Fruit fly (Drosophila melanogaster) whole organism, pupa: ENCODE results near the gene Hex-t2.

Experiments
- CG10348 ChIP-seq: fragments of 200-800 bp; sonication (Bioruptor generic); IDR thresholded peaks from 2 replicates; pipeline ENCODE4 v1.3.6; 2022; ENCODE audit warnings: missing biosample characterization, missing genetic modification characterization
- CG12605 ChIP-seq: fragments of 200-800 bp; sonication (Bioruptor generic); IDR thresholded peaks from 2 replicates; pipeline ENCODE4 v1.3.6; 2022; ENCODE audit warnings: missing biosample characterization, missing genetic modification characterization
- CG13204 ChIP-seq: fragments of 200-800 bp; sonication (Bioruptor generic); optimal IDR thresholded peaks from 2 replicates; lab custom pipeline; 2018; ENCODE audit warnings: missing biosample characterization, mild to moderate bottlenecking, missing genetic modification characterization, moderate library complexity
- CG14655 ChIP-seq: fragments of 200-800 bp; sonication (Bioruptor generic); optimal IDR thresholded peaks from 3 replicates; lab custom pipeline; 2017; ENCODE audit warnings: mild to moderate bottlenecking, missing biosample characterization, missing genetic modification reagents, missing genetic modification characterization
- CG15710 ChIP-seq: fragments of 200-800 bp; sonication (Bioruptor generic); optimal IDR thresholded peaks from 2 replicates; lab custom pipeline; 2018; ENCODE audit warnings: missing biosample characterization, mild to moderate bottlenecking, missing genetic modification characterization, moderate library complexity
- CG17806 ChIP-seq: fragments of 200-800 bp; sonication (Bioruptor generic); optimal IDR thresholded peaks from 2 replicates; lab custom pipeline; 2018; ENCODE audit warnings: missing biosample characterization, mild to moderate bottlenecking, missing genetic modification characterization, moderate library complexity
- CG32121 ChIP-seq: fragments of 200-800 bp; sonication (Bioruptor generic); IDR thresholded peaks from 2 replicates; pipeline ENCODE4 v1.3.6; 2022; ENCODE audit warnings: missing biosample characterization, missing genetic modification characterization
- CG34367 ChIP-seq: fragments of 200-800 bp; sonication (Bioruptor generic); optimal IDR thresholded peaks from 2 replicates; lab custom pipeline; 2018; ENCODE audit warnings: missing biosample characterization, mild to moderate bottlenecking, missing genetic modification characterization
- CG4496 ChIP-seq: fragments of 200-800 bp; sonication (Bioruptor generic); IDR thresholded peaks from 3 replicates; pipeline ENCODE4 v1.3.6; 2022; ENCODE audit warnings: missing biosample characterization, missing genetic modification characterization
- CG8159 ChIP-seq: fragments of 200-800 bp; sonication (Bioruptor generic); optimal IDR thresholded peaks from 3 replicates; lab custom pipeline; 2018; ENCODE audit warnings: missing biosample characterization, mild to moderate bottlenecking, missing genetic modification characterization, moderate library complexity
- CG8301 ChIP-seq: fragments of 200-800 bp; sonication (Bioruptor generic); optimal IDR thresholded peaks from 2 replicates; lab custom pipeline; 2018; ENCODE audit warnings: missing biosample characterization, mild to moderate bottlenecking, missing genetic modification characterization
- CG9948 ChIP-seq: fragments of 200-800 bp; sonication (Bioruptor generic); optimal IDR thresholded peaks from 2 replicates; lab custom pipeline; 2018; ENCODE audit warnings: missing biosample characterization, mild to moderate bottlenecking, missing genetic modification characterization, moderate library complexity
- D1 ChIP-seq: fragments of 200-800 bp; sonication (Bioruptor generic); optimal IDR thresholded peaks from 2 replicates; lab custom pipeline; 2018; ENCODE audit warnings: missing biosample characterization, mild to moderate bottlenecking, missing genetic modification characterization, moderate library complexity
- EcR ChIP-seq: fragments of 200-800 bp; sonication (Bioruptor generic); optimal IDR thresholded peaks from 3 replicates; lab custom pipeline; 2019; ENCODE audit warnings: missing biosample characterization, missing genetic modification characterization, mild to moderate bottlenecking, moderate library complexity, missing genetic modification reagents
- Ets98B ChIP-seq: fragments of 200-800 bp; sonication (Bioruptor generic); IDR thresholded peaks from 2 replicates; pipeline ENCODE4 v1.3.6; 2022; ENCODE audit warnings: missing biosample characterization, missing genetic modification characterization
- Pif1A ChIP-seq: fragments of 200-800 bp; sonication (Bioruptor generic); optimal IDR thresholded peaks from 3 replicates; lab custom pipeline; 2016; ENCODE audit warnings: missing biosample characterization, missing genetic modification characterization
- Pif1B ChIP-seq: fragments of 200-800 bp; sonication (Bioruptor generic); optimal IDR thresholded peaks from 3 replicates; lab custom pipeline; 2016; ENCODE audit warnings: missing biosample characterization, missing genetic modification characterization
- Snoo ChIP-seq: fragments of 200-800 bp; sonication (Bioruptor generic); optimal IDR thresholded peaks from 3 replicates; lab custom pipeline; 2017; ENCODE audit warnings: missing biosample characterization, mild to moderate bottlenecking, missing genetic modification characterization, inconsistent platforms
- fd96Ca ChIP-seq: fragments of 200-800 bp; sonication (Bioruptor generic); IDR thresholded peaks from 3 replicates; pipeline ENCODE4 v1.3.6; 2022; ENCODE audit warnings: missing biosample characterization, missing genetic modification characterization
- gl ChIP-seq: fragments of 200-800 bp; sonication (Bioruptor generic); optimal IDR thresholded peaks from 2 replicates; lab custom pipeline; 2018; ENCODE audit warnings: missing biosample characterization, mild to moderate bottlenecking, missing genetic modification characterization
- rn ChIP-seq: fragments of 200-800 bp; sonication (Bioruptor generic); IDR thresholded peaks from 2 replicates; pipeline ENCODE4 v1.3.6; 2022; ENCODE audit warnings: missing biosample characterization, missing genetic modification characterization

Gene Hex-t2

dm6 chr3R:26456577-26456976 is 6.1 kb downstream of the Hex-t2 start, which contains the start of gene CG14237:
TSS of gene CG14237 (plus strand) at chr3R:26456877.
- no peak for TF ChIP-seq CG10348 (GFP tag; lab: Robert Waterston, UW)
- TF ChIP-seq CG34367: no peak
- TF ChIP-seq CG13204 (GFP tag; lab: Kevin White, UChicago): no peak
- TF ChIP-seq gl (tag; lab: Kevin White, UChicago): no peak
- TF ChIP-seq CG4496: no peak
- TF ChIP-seq Pif1A (GFP tag; lab: Kevin White, UChicago): no peak
- no peak for TF ChIP-seq CG8301 (tag; lab: Kevin White, UChicago)
- no peak for TF ChIP-seq CG9948 (tag; lab: Kevin White, UChicago)
- no peak for TF ChIP-seq CG32121 (GFP tag; lab: Robert Waterston, UW)
- TF ChIP-seq Pif1B (GFP tag; lab: Kevin White, UChicago): no peak
- TF ChIP-seq CG17806 (tag; lab: Kevin White, UChicago): no peak
- TF ChIP-seq D1 (tag; lab: Kevin White, UChicago): no peak
- no peak for TF ChIP-seq fd96Ca (GFP tag; lab: Robert Waterston, UW)
- TF ChIP-seq CG14655: no peak
- TF ChIP-seq Snoo (tag; lab: Kevin White, UChicago): no peak
- TF ChIP-seq Ets98B (GFP tag; lab: Robert Waterston, UW): no peak
- TF ChIP-seq CG12605: no peak
- no peak for TF ChIP-seq CG15710
- no peak for TF ChIP-seq EcR

- TF ChIP-seq Ets98B (GFP tag; lab: Robert Waterston, UW): no peak
- TF ChIP-seq CG32121 (GFP tag; lab: Robert Waterston, UW): no peak
Observed at dm6 chr3R:26457949-26458348, 7.5 kb downstream of the Hex-t2 start, which contains the start of gene CG14238. TSS of gene CG14238 (plus strand) at chr3R:26458249.

dm6 chr3R:26461226-26461805 is 10.8 kb downstream of the Hex-t2 start, which contains the start of gene CG5455:
TSS of gene CG5455 (plus strand) at chr3R:26461527.
- TF ChIP-seq gl (tag; lab: Kevin White, UChicago): peak; percentile 30
- TF ChIP-seq CG32121 (GFP tag; lab: Robert Waterston, UW): peak; percentile 87
- TF ChIP-seq CG34367: peak; percentile 26
- TF ChIP-seq CG17806 (tag; lab: Kevin White, UChicago): peak; percentile 3
- peak; percentile 69 for TF ChIP-seq CG12605
- no peak for TF ChIP-seq D1 (tag; lab: Kevin White, UChicago)
- peak; percentile 38 for TF ChIP-seq Pif1B (GFP tag; lab: Kevin White, UChicago)
- peak; percentile 5 for TF ChIP-seq CG8159
- peak; percentile 73 for TF ChIP-seq fd96Ca (GFP tag; lab: Robert Waterston, UW)
- TF ChIP-seq EcR: peak; percentile 65
- TF ChIP-seq CG13204 (GFP tag; lab: Kevin White, UChicago): peak; percentile 57
- no peak for TF ChIP-seq rn (GFP tag; lab: Robert Waterston, UW)
- TF ChIP-seq CG15710: no peak
- peak; percentile 82 for TF ChIP-seq CG4496
- no peak for TF ChIP-seq CG10348 (GFP tag; lab: Robert Waterston, UW)
- TF ChIP-seq Pif1A (GFP tag; lab: Kevin White, UChicago): no peak
- TF ChIP-seq Snoo (tag; lab: Kevin White, UChicago): no peak
- peak; percentile 93 for TF ChIP-seq Ets98B (GFP tag; lab: Robert Waterston, UW)

DNA sequence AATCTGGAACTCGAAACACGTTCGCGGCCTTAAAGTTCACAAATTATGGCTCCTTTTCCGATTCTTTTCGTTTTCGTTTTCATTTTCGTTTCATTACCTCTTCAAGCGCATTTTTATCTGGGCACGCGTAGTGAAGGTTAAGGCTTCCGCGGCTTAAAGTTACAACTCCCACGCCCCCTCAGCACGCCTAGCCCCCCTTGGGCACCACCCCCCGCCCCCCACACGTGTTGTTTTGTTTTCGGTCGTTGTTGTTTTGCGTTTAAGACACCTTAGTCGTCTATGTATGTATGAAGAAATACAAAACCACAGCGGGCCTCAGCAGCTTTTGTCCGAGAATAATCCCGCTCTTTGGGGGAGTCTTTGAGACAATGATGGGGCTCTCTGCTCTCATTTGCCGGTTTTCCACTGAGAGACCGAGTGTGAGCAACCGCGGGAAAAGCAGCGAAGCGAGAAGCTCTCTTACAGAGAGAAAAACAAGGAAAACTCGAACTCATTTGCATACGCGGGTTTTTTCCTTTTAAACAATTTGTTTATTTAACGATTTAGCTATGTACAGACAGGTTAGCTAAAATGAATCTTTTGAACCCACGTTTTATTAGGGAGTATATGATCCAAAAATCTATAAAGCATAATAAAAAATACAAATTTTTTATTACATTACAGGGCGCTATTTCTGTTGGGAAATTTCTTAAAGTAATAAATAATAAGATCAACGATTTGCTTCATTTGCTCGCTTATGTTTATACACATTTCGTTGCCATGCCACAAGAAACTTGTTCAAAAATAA is 11.9 kb downstream of the Hex-t2 start:
- no peak for TF ChIP-seq rn (GFP tag; lab: Robert Waterston, UW)
- TF ChIP-seq CG9948 (tag; lab: Kevin White, UChicago): peak; percentile 52
- peak; percentile 74 for TF ChIP-seq Ets98B (GFP tag; lab: Robert Waterston, UW)
- TF ChIP-seq EcR: peak; percentile 21
- TF ChIP-seq CG12605: peak; percentile 44
- peak; percentile 44 for TF ChIP-seq CG8159
- peak; percentile 74 for TF ChIP-seq CG4496
- TF ChIP-seq CG10348 (GFP tag; lab: Robert Waterston, UW): no peak
- TF ChIP-seq CG13204 (GFP tag; lab: Kevin White, UChicago): peak; percentile 4
- TF ChIP-seq CG17806 (tag; lab: Kevin White, UChicago): peak; percentile 44
- peak; percentile 40 for TF ChIP-seq Pif1A (GFP tag; lab: Kevin White, UChicago)
- peak; percentile 9 for TF ChIP-seq D1 (tag; lab: Kevin White, UChicago)
- peak; percentile 15 for TF ChIP-seq CG15710
- TF ChIP-seq Snoo (tag; lab: Kevin White, UChicago): no peak
- TF ChIP-seq CG8301 (tag; lab: Kevin White, UChicago): peak; percentile 63
- TF ChIP-seq CG14655: peak; percentile 74
- TF ChIP-seq Pif1B (GFP tag; lab: Kevin White, UChicago): peak; percentile 32
- no peak for TF ChIP-seq CG34367
- TF ChIP-seq gl (tag; lab: Kevin White, UChicago): peak; percentile 25
- peak; percentile 39; the same call in 1 of the 3 replicates for TF ChIP-seq fd96Ca (GFP tag; lab: Robert Waterston, UW)
- TF ChIP-seq CG32121 (GFP tag; lab: Robert Waterston, UW): peak; percentile 72; the same call in 1 of the 2 replicates
- TF ChIP-seq, all 21 proteins: peak for 17

dm6 chr3R:26463146-26463545 is 12.7 kb downstream of the Hex-t2 start:
- TF ChIP-seq fd96Ca (GFP tag; lab: Robert Waterston, UW) (no peak), CG17806 (tag; lab: Kevin White, UChicago) (no peak), Ets98B (GFP tag; lab: Robert Waterston, UW) (no peak), CG32121 (GFP tag; lab: Robert Waterston, UW) (no peak), CG8301 (tag; lab: Kevin White, UChicago) (no peak), CG4496 (no peak), CG10348 (GFP tag; lab: Robert Waterston, UW) (no peak), Snoo (tag; lab: Kevin White, UChicago) (no peak), CG12605 (no peak), EcR (no peak), CG14655 (no peak), Pif1B (GFP tag; lab: Kevin White, UChicago) (no peak), CG8159 (no peak), rn (GFP tag; lab: Robert Waterston, UW) (no peak), CG9948 (tag; lab: Kevin White, UChicago) (no peak), CG34367 (no peak)
